Fruit fly (Drosophila melanogaster) whole organism, prepupa: ENCODE measurements around the gene CG13894.

Source experiments
- CG1621 ChIP-seq: fragments of 200-800 bp; sonication (Bioruptor generic); optimal IDR thresholded peaks from 3 replicates; lab custom pipeline; 2018; ENCODE audit warnings: missing biosample characterization, mild to moderate bottlenecking, missing genetic modification characterization
- CG6276 ChIP-seq: fragments of 200-800 bp; sonication (Bioruptor generic); optimal IDR thresholded peaks from 2 replicates; lab custom pipeline; 2017; ENCODE audit warnings: missing biosample characterization, mild to moderate bottlenecking, missing genetic modification characterization
- CG6808 ChIP-seq: fragments of 200-800 bp; sonication (Bioruptor generic); optimal IDR thresholded peaks from 3 replicates; lab custom pipeline; 2017; ENCODE audit warnings: missing biosample characterization, missing genetic modification characterization, mild to moderate bottlenecking, moderate library complexity, missing genetic modification reagents
- CG8119 ChIP-seq: fragments of 200-800 bp; sonication (Bioruptor generic); IDR thresholded peaks from 3 replicates; pipeline ENCODE4 v1.3.6; 2022; ENCODE audit warnings: missing biosample characterization, missing genetic modification characterization
- Eip93F ChIP-seq: fragments of 200-800 bp; sonication (Bioruptor generic); optimal IDR thresholded peaks from 2 replicates; lab custom pipeline; 2016; ENCODE audit warnings: missing biosample characterization, mild to moderate bottlenecking, missing genetic modification characterization
- Sox102F ChIP-seq: fragments of 200-800 bp; sonication (Bioruptor generic); optimal IDR thresholded peaks from 2 replicates; lab custom pipeline; 2016; ENCODE audit warnings: missing biosample characterization, mild to moderate bottlenecking, missing genetic modification characterization
- acj6 ChIP-seq: fragments of 200-800 bp; sonication (Bioruptor generic); optimal IDR thresholded peaks from 3 replicates; lab custom pipeline; 2016; ENCODE audit warnings: missing biosample characterization, missing genetic modification characterization
- fd85E ChIP-seq: fragments of 200-800 bp; sonication (Bioruptor generic); optimal IDR thresholded peaks from 3 replicates; lab custom pipeline; 2016; ENCODE audit warnings: missing biosample characterization, missing genetic modification characterization
- net ChIP-seq: fragments of 200-800 bp; sonication (Bioruptor generic); optimal IDR thresholded peaks from 3 replicates; lab custom pipeline; 2016; ENCODE audit warnings: missing biosample characterization, missing genetic modification characterization

dm6 chr3L:682420-682882 is 16.5 kb downstream of the CG13894 start, which contains the start of gene CG3386:
- no peak for TF ChIP-seq CG8119
- TF ChIP-seq Sox102F = no peak
- peak; percentile 52 for TF ChIP-seq CG6276 (GFP tag; lab: Kevin White, UChicago)
- no peak for TF ChIP-seq net (GFP tag; lab: Kevin White, UChicago)
- TF ChIP-seq CG1621 (tag; lab: Kevin White, UChicago) = no peak
- TF ChIP-seq CG6808 (GFP tag; lab: Kevin White, UChicago) = no peak
- no peak for TF ChIP-seq fd85E (GFP tag; lab: Kevin White, UChicago)
- TF ChIP-seq acj6 (GFP tag; lab: Kevin White, UChicago) = no peak
- TF ChIP-seq Eip93F (GFP tag; lab: Kevin White, UChicago) = no peak
